Fruit fly (Drosophila melanogaster): ENCODE measurements around the gene NimC2.

Gene NimC2

DNA sequence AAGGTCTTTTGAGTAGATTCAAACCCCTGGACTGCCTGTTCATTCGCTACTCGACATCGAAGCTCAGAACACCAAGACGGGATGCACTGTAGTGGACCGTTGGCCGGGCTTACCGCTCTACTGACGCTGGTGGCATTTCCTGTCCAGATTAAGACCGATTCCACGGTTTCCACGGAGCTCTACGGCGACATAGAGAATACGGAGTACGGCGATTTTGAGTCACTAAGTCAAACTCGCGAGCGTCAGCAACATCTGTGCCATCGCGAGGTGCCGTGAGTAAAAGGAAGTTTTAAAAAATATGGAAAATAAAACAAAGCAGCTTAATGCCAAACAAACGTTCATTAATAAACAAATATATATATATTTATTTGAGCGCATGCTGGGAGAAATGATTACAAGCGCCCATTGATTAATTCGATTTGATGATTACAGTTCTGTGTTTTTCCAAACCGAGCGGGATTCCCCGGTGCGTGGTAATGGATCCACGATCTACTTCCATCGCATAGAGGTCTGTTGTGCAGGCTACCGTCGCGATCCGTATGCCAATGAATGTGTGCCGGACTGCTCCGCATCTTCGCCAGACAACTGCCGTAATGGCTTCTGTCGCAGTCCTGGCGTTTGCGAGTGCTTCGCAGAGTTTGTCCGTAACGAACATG is 16.3 kb upstream of the NimC2 start, which contains the start of gene NimB1:
Gene NimB1 (plus strand): TSS at position 41 of the 656 bp plus-strand sequence.
- TF ChIP-seq CG32264 (GFP tag; optimal IDR thresholded peaks at IDR 0.05) (no peak), Rel (GFP tag; optimal IDR thresholded peaks at IDR 0.05) (no peak), Rel (tag; optimal IDR thresholded peaks at IDR 0.05) (peak; percentile 94)

DNA sequence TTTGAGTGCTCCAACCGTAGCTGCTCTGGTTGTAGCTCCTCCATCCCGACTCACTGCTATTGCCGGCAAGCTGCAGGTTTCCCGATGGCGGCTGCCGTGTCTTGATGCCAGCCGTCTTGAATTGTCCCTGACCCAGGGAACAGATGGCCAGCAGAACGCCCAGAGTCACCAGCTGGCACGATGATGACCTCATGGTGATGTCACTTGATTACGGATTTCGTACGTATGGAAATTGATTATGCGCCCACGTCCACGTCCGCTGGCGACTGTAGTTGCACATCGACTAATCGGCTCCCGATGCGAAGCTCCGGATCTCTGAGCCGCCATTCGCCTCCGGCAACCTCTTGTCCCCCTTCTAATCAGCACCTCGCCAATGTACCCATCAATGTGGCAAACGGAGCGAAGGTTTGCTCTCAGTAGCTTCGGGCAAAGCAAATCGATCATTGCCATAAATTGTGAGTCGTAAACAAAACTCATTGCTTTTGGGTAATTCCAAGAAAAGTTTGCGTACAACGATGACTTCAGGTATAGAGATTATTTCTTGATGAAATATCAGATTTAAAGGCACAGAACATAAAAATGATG is 13.1 kb upstream of the NimC2 start, which contains the start of gene NimB2:
Gene NimB2 (minus strand): TSS at position 287 of the 585 bp plus-strand sequence.
- no peak for TF ChIP-seq tai (GFP tag; optimal IDR thresholded peaks at IDR 0.05)
- no peak for TF ChIP-seq Rel (GFP tag; optimal IDR thresholded peaks at IDR 0.05)
- peak; percentile 42 for TF ChIP-seq Rel (tag; optimal IDR thresholded peaks at IDR 0.05)

DNA sequence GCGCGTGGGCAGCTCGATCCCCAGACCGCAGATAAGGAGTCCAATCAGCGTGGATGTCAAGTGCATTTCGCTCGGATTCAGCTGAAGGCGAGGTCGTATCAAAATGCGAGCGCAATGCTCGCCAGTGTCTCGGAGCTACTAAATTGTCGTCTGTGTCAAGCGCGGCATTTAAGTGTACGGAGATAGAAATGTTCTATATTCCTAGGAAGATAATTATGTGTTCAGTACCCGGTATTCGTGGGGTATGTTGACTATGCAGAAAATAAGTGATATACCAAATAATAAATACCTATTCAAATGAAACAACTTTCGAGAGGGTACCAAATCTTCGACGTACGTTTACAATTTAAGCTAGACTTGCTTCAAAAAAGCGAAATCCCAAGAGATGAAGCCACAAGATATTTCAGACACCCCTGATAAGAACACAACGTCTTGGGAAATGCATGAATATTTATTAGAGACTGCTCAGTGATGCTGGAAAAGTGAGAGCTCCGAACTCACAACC is 12.0 kb upstream of the NimC2 start, which contains the start of gene NimB3:
Gene NimB3 (minus strand): TSS at position 140 of the 505 bp plus-strand sequence.
- TF ChIP-seq foxo (GFP tag; optimal IDR thresholded peaks at IDR 0.05) (no peak), HLH106 (tag; optimal IDR thresholded peaks at IDR 0.05) (no peak), CrebA (GFP tag; optimal IDR thresholded peaks at IDR 0.05; ENCODE audit: borderline replicate concordance) (no peak), pan (optimal IDR thresholded peaks at IDR 0.05) (no peak), dmrt93B (GFP tag; optimal IDR thresholded peaks at IDR 0.05) (no peak), Myc (optimal IDR thresholded peaks at IDR 0.05) (no peak), tai (GFP tag; optimal IDR thresholded peaks at IDR 0.05) (no peak), Hr78 (GFP tag; optimal IDR thresholded peaks at IDR 0.05) (no peak), fru (GFP tag; optimal IDR thresholded peaks at IDR 0.05) (no peak), Hnf4 (GFP tag; optimal IDR thresholded peaks at IDR 0.05) (no peak), Jra (GFP tag; optimal IDR thresholded peaks at IDR 0.05) (no peak), Sp1 (GFP tag; optimal IDR thresholded peaks at IDR 0.05) (no peak), woc (GFP tag; optimal IDR thresholded peaks at IDR 0.05) (peak; percentile 9), Rel (GFP tag; optimal IDR thresholded peaks at IDR 0.05) (no peak), Rel (tag; optimal IDR thresholded peaks at IDR 0.05) (peak; percentile 93), h (GFP tag; optimal IDR thresholded peaks at IDR 0.05) (peak; percentile 41), rgr (GFP tag; optimal IDR thresholded peaks at IDR 0.05) (no peak), br (GFP tag; optimal IDR thresholded peaks at IDR 0.05) (peak; percentile 60), CG32264 (GFP tag; optimal IDR thresholded peaks at IDR 0.05) (no peak), N (GFP tag; optimal IDR thresholded peaks at IDR 0.05) (no peak), CG9705 (GFP tag; optimal IDR thresholded peaks at IDR 0.05) (no peak), jim (GFP tag; optimal IDR thresholded peaks at IDR 0.05) (no peak), Mio (GFP tag; optimal IDR thresholded peaks at IDR 0.05) (no peak), Dfd (GFP tag; optimal IDR thresholded peaks at IDR 0.05) (no peak)

DNA sequence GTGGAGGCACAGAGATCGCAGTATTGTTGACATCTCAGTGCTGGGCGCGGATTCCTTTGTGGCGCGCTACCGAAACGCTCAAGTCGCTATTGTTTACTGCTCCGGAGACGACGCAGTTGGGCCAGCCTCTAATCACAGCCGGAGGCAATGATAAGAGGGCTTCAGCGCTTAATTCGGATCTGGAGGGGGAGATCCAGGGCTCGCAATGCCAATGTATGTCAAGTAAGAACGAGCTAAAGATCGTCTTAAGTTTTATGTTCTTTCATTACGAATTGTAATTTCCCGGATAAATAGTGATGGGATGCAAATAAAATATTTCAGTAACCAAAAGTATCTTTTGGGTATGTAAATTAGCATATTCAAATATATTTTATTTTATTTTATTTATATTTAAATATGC is 10.1 kb upstream of the NimC2 start, which contains the start of the genes NimB4 and NimB5:
Gene NimB4 (minus strand): TSS at position 101 of the 400 bp plus-strand sequence.
Gene NimB5 (plus strand): TSS at position 302 of the 400 bp plus-strand sequence.
- TF ChIP-seq Hr83 (GFP tag; optimal IDR thresholded peaks at IDR 0.05; ENCODE audit: poor library complexity, severe bottlenecking) (no peak), dmrt93B (GFP tag; optimal IDR thresholded peaks at IDR 0.05) (no peak)

DNA sequence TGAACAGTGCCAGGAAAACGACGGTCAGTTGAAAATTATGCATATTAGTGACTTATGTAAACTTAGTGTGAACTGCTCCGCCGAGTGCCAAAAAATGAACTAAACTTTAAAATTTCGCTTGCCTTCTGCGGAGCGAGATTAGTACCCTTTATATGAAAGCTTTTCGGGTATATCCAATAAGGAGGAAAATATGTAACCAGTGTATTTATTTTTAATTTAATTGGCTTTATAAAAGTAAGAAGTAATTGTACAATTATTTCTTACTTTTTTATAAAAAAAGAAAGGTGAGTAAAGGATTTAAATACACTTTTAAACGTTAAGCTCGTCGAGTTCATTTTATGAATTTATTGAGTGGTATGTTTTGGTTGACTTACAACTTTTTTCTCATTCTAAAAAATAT is 7.1 kb upstream of the NimC2 start, which contains the start of gene He:
Gene He (minus strand): TSS at position 101 of the 400 bp plus-strand sequence.
- TF ChIP-seq pan (optimal IDR thresholded peaks at IDR 0.05) (no peak), dmrt93B (GFP tag; optimal IDR thresholded peaks at IDR 0.05) (no peak), OdsH (GFP tag; optimal IDR thresholded peaks at IDR 0.05) (no peak), Rel (GFP tag; optimal IDR thresholded peaks at IDR 0.05) (no peak), Rel (tag; optimal IDR thresholded peaks at IDR 0.05) (no peak), Hr78 (GFP tag; optimal IDR thresholded peaks at IDR 0.05) (no peak), rgr (GFP tag; optimal IDR thresholded peaks at IDR 0.05) (no peak), jim (GFP tag; optimal IDR thresholded peaks at IDR 0.05) (no peak), h (GFP tag; optimal IDR thresholded peaks at IDR 0.05) (no peak), foxo (GFP tag; optimal IDR thresholded peaks at IDR 0.05) (no peak), usp (GFP tag; optimal IDR thresholded peaks at IDR 0.05) (no peak), Jra (GFP tag; optimal IDR thresholded peaks at IDR 0.05) (no peak), CG9705 (GFP tag; optimal IDR thresholded peaks at IDR 0.05) (no peak), Myc (optimal IDR thresholded peaks at IDR 0.05) (no peak), Abd-B (GFP tag; optimal IDR thresholded peaks at IDR 0.05) (no peak), GATAd (GFP tag; optimal IDR thresholded peaks at IDR 0.05) (no peak), lola (GFP tag; optimal IDR thresholded peaks at IDR 0.05) (no peak), CG32264 (GFP tag; optimal IDR thresholded peaks at IDR 0.05) (no peak), fru (GFP tag; optimal IDR thresholded peaks at IDR 0.05) (no peak), dl (GFP tag; optimal IDR thresholded peaks at IDR 0.05; ENCODE audit: insufficient read depth in 1 of 2, partially characterized antibody in 2 of 2) (no peak), Hnf4 (GFP tag; optimal IDR thresholded peaks at IDR 0.05) (no peak)
